Worm (Caenorhabditis elegans): Measurements from ENCODE around the gene cdd-2.

The cdd-2 gene

ce11 chrIV:7554351-7554750 is 6.7 kb upstream of the cdd-2 start, which contains the start of gene F49E8.6:
Gene F49E8.6 (minus strand): TSS chrIV:7554667.
- no peak for TF ChIP-seq unc-62 (GFP tag; optimal IDR thresholded peaks at IDR 0.05)

- TF ChIP-seq unc-62 (GFP tag; optimal IDR thresholded peaks at IDR 0.05) = no peak
Observed at ce11 chrIV:7552958-7553553, 5.4 kb upstream of the cdd-2 start, which contains the start of gene dif-1. Gene dif-1 (minus strand): TSS chrIV:7553008.

ce11 chrIV:7552100-7552499 is 4.4 kb upstream of the cdd-2 start:
- TF ChIP-seq unc-62 (GFP tag; optimal IDR thresholded peaks at IDR 0.05) = no peak

ce11 chrIV:7551254-7551653 is 3.6 kb upstream of the cdd-2 start:
- TF ChIP-seq unc-62 (GFP tag; optimal IDR thresholded peaks at IDR 0.05) = no peak

- TF ChIP-seq unc-62 (GFP tag; optimal IDR thresholded peaks at IDR 0.05) = no peak
Observed at ce11 chrIV:7550445-7550844, 2.8 kb upstream of the cdd-2 start, which contains the start of gene pam-1. Gene pam-1 (minus strand): TSS chrIV:7550812.

- no peak for TF ChIP-seq unc-62 (GFP tag; optimal IDR thresholded peaks at IDR 0.05)
Observed at ce11 chrIV:7549844-7550243, 2.2 kb upstream of the cdd-2 start.

- no peak for TF ChIP-seq unc-62 (GFP tag; optimal IDR thresholded peaks at IDR 0.05)
Observed at ce11 chrIV:7543662-7544061, 4.0 kb downstream of the cdd-2 start.

- no peak for TF ChIP-seq unc-62 (GFP tag; optimal IDR thresholded peaks at IDR 0.05)
Observed at ce11 chrIV:7542485-7543001, 5.2 kb downstream of the cdd-2 start, which contains the start of gene R05G6.10. Gene R05G6.10 (minus strand): TSS chrIV:7542535.

- TF ChIP-seq unc-62 (GFP tag; optimal IDR thresholded peaks at IDR 0.05) = no peak
Observed at ce11 chrIV:7532360-7532759, 15.3 kb downstream of the cdd-2 start, which contains the start of gene R05G6.1. Gene R05G6.1 (plus strand): TSS chrIV:7532660.

- no peak for TF ChIP-seq unc-62 (GFP tag; optimal IDR thresholded peaks at IDR 0.05)
Observed at ce11 chrIV:7530226-7531070, 17.2 kb downstream of the cdd-2 start.

ce11 chrIV:7523744-7524143 is 23.9 kb downstream of the cdd-2 start:
- no peak for TF ChIP-seq unc-62 (GFP tag; optimal IDR thresholded peaks at IDR 0.05)

- no peak for TF ChIP-seq unc-62 (GFP tag; optimal IDR thresholded peaks at IDR 0.05)
Observed at ce11 chrIV:7521591-7521990, 26.1 kb downstream of the cdd-2 start.

- no peak for TF ChIP-seq unc-62 (GFP tag; optimal IDR thresholded peaks at IDR 0.05)
Observed at ce11 chrIV:7520841-7521240, 26.9 kb downstream of the cdd-2 start.

- TF ChIP-seq unc-62 (GFP tag; optimal IDR thresholded peaks at IDR 0.05) = no peak
Observed at ce11 chrIV:7520258-7520657, 27.4 kb downstream of the cdd-2 start.

- no peak for TF ChIP-seq unc-62 (GFP tag; optimal IDR thresholded peaks at IDR 0.05)
Observed at ce11 chrIV:7516167-7516566, 31.5 kb downstream of the cdd-2 start, which contains the start of the genes R05G6.9 and R05G6.3. Gene R05G6.9 (minus strand): TSS chrIV:7516267. Gene R05G6.3 (plus strand): TSS chrIV:7516552.

- no peak for TF ChIP-seq unc-62 (GFP tag; optimal IDR thresholded peaks at IDR 0.05)
Observed at ce11 chrIV:7512617-7513233, 35.0 kb downstream of the cdd-2 start, which contains the start of the genes plc-4 and R05G6.4. Gene plc-4 (minus strand): TSS chrIV:7512667. Gene R05G6.4 (plus strand): TSS chrIV:7513233.
